Fruit fly (Drosophila melanogaster) whole organism, embryonic: Measurements from ENCODE around the gene CG1738.

Experiments
- Adf1 ChIP-seq: fragments of 200-800 bp; sonication (Bioruptor generic); IDR thresholded peaks from 2 replicates; pipeline ENCODE4 v1.3.6; 2022; ENCODE audit warnings: missing biosample characterization, missing genetic modification characterization
- Bdp1 ChIP-seq: fragments of 200-800 bp; sonication (Bioruptor generic); optimal IDR thresholded peaks from 3 replicates; lab custom pipeline; 2016; ENCODE audit warnings: missing biosample characterization, missing genetic modification characterization
- CG10267 ChIP-seq: fragments of 200-800 bp; sonication (Bioruptor generic); optimal IDR thresholded peaks from 2 replicates; lab custom pipeline; 2018; ENCODE audit warnings: missing biosample characterization, mild to moderate bottlenecking, missing genetic modification characterization, moderate library complexity
- CG13296 ChIP-seq: fragments of 200-800 bp; sonication (Bioruptor generic); optimal IDR thresholded peaks from 3 replicates; lab custom pipeline; 2018; ENCODE audit warnings: missing biosample characterization, mild to moderate bottlenecking, missing genetic modification characterization
- CG14014 ChIP-seq: fragments of 200-800 bp; sonication (Bioruptor generic); IDR thresholded peaks from 2 replicates; pipeline ENCODE4 v1.3.6; 2022; ENCODE audit warnings: missing biosample characterization, missing genetic modification characterization
- CG1603 ChIP-seq: fragments of 200-800 bp; sonication (Bioruptor generic); optimal IDR thresholded peaks from 2 replicates; lab custom pipeline; 2019; ENCODE audit warnings: missing biosample characterization, mild to moderate bottlenecking, missing genetic modification characterization, moderate library complexity
- CG18011 ChIP-seq: fragments of 200-800 bp; sonication (Bioruptor generic); optimal IDR thresholded peaks from 2 replicates; lab custom pipeline; 2017; ENCODE audit warnings: missing biosample characterization, missing genetic modification characterization, mild to moderate bottlenecking, moderate library complexity, missing genotype
- CG2202 ChIP-seq: fragments of 200-800 bp; sonication (Bioruptor generic); optimal IDR thresholded peaks from 2 replicates; lab custom pipeline; 2018; ENCODE audit warnings: missing biosample characterization, mild to moderate bottlenecking, missing genetic modification characterization
- CG2712 ChIP-seq: fragments of 200-800 bp; optimal IDR thresholded peaks from 3 replicates; lab custom pipeline; 2019; ENCODE audit warnings: missing biosample characterization, mild to moderate bottlenecking, missing genetic modification characterization, moderate library complexity
- CG2875 ChIP-seq: fragments of 200-800 bp; sonication (Bioruptor generic); optimal IDR thresholded peaks from 2 replicates; lab custom pipeline; 2017; ENCODE audit warnings: missing biosample characterization, mild to moderate bottlenecking, missing genetic modification characterization, missing genetic modification reagents
- CG31365 ChIP-seq: fragments of 200-800 bp; sonication (Bioruptor generic); optimal IDR thresholded peaks from 2 replicates; lab custom pipeline; 2018; ENCODE audit warnings: missing biosample characterization, mild to moderate bottlenecking, missing genetic modification characterization
- CG3281 ChIP-seq: fragments of 200-800 bp; sonication (Bioruptor generic); optimal IDR thresholded peaks from 3 replicates; lab custom pipeline; 2017; ENCODE audit warnings: missing biosample characterization, mild to moderate bottlenecking, missing genetic modification characterization
- CG4328 ChIP-seq: fragments of 200-800 bp; sonication (Bioruptor generic); optimal IDR thresholded peaks from 3 replicates; lab custom pipeline; 2017; ENCODE audit warnings: missing biosample characterization, missing genetic modification reagents, missing genetic modification characterization
- CG6654 ChIP-seq: fragments of 200-800 bp; sonication (Bioruptor generic); optimal IDR thresholded peaks from 2 replicates; lab custom pipeline; 2017; ENCODE audit warnings: missing biosample characterization, mild to moderate bottlenecking, missing genetic modification characterization
- CG7745 ChIP-seq: fragments of 200-800 bp; sonication (Bioruptor generic); optimal IDR thresholded peaks from 2 replicates; lab custom pipeline; 2018; ENCODE audit warnings: missing biosample characterization, mild to moderate bottlenecking, missing genetic modification characterization, moderate library complexity
- CG8359 ChIP-seq: fragments of 200-800 bp; sonication (Bioruptor generic); optimal IDR thresholded peaks from 2 replicates; lab custom pipeline; 2017; ENCODE audit warnings: missing biosample characterization, mild to moderate bottlenecking, missing genetic modification characterization, borderline replicate concordance
- CG8478 ChIP-seq: fragments of >200 bp; optimal IDR thresholded peaks from 2 replicates; lab custom pipeline; 2018
- Dfd ChIP-seq, 2 experiments: fragments of >200 bp; optimal IDR thresholded peaks; 2 replicates each; lab custom pipeline; 2017; ENCODE audit warnings: missing biosample characterization in 2 of 2, missing genetic modification characterization in 2 of 2
- Ets65A ChIP-seq: fragments of 200-800 bp; sonication (Bioruptor generic); peaks from one replicate; lab custom pipeline; 2016; ENCODE audit warnings: missing biosample characterization, missing genetic modification characterization
- Ets97D ChIP-seq: fragments of 200-800 bp; sonication (Bioruptor generic); optimal IDR thresholded peaks from 3 replicates; lab custom pipeline; 2016; ENCODE audit warnings: missing biosample characterization, missing genetic modification characterization
- Mrtf ChIP-seq: fragments of 200-800 bp; sonication (Bioruptor generic); IDR thresholded peaks from 3 replicates; pipeline ENCODE4 v1.3.6; 2022; ENCODE audit warnings: missing biosample characterization, missing genetic modification characterization
- Oaz ChIP-seq: fragments of 200-800 bp; sonication (Bioruptor generic); IDR thresholded peaks from 2 replicates; pipeline ENCODE4 v1.3.6; 2022; ENCODE audit warnings: missing biosample characterization, missing genetic modification characterization
- Sry-β ChIP-seq: fragments of 200-800 bp; sonication (Bioruptor generic); optimal IDR thresholded peaks from 2 replicates; lab custom pipeline; 2018; ENCODE audit warnings: missing biosample characterization, mild to moderate bottlenecking, missing genetic modification characterization, moderate library complexity
- abd-A ChIP-seq: fragments of 200-800 bp; sonication (Bioruptor generic); optimal IDR thresholded peaks from 3 replicates; lab custom pipeline; 2019; ENCODE audit warnings: missing biosample characterization, mild to moderate bottlenecking, missing genetic modification characterization, moderate library complexity
- amos ChIP-seq: fragments of 200-800 bp; sonication (Bioruptor generic); IDR thresholded peaks from 2 replicates; pipeline ENCODE4 v1.3.6; 2022; ENCODE audit warnings: missing biosample characterization, missing genetic modification characterization; ENCODE audit not compliant: partially characterized antibody
- aop ChIP-seq: fragments of 200-800 bp; sonication (Bioruptor generic); IDR thresholded peaks from 2 replicates; pipeline ENCODE4 v1.3.6; 2022; ENCODE audit warnings: missing biosample characterization, missing genetic modification characterization
- bigmax ChIP-seq: fragments of 200-800 bp; sonication (Bioruptor generic); optimal IDR thresholded peaks from 2 replicates; lab custom pipeline; 2018; ENCODE audit warnings: missing biosample characterization, mild to moderate bottlenecking, missing genetic modification characterization
- caup ChIP-seq: fragments of 200-800 bp; sonication (Bioruptor generic); optimal IDR thresholded peaks from 3 replicates; lab custom pipeline; 2017; ENCODE audit warnings: missing biosample characterization, mild to moderate bottlenecking, missing genetic modification characterization, moderate library complexity; ENCODE audit not compliant: severe bottlenecking
- chif ChIP-seq, 2 experiments: fragments of 200-800 bp; sonication (Bioruptor generic); optimal IDR thresholded peaks; 3 replicates each; lab custom pipeline; 2016; ENCODE audit warnings: missing biosample characterization in 2 of 2, missing genetic modification characterization in 2 of 2
- eyg ChIP-seq: fragments of 200-800 bp; sonication (Bioruptor generic); optimal IDR thresholded peaks from 3 replicates; lab custom pipeline; 2016; ENCODE audit warnings: missing biosample characterization, missing genetic modification characterization
- fu2 ChIP-seq: fragments of 200-800 bp; sonication (Bioruptor generic); optimal IDR thresholded peaks from 2 replicates; lab custom pipeline; 2016; ENCODE audit warnings: missing biosample characterization, missing genetic modification characterization
- gce ChIP-seq: fragments of 200-800 bp; sonication (Bioruptor generic); IDR thresholded peaks from 3 replicates; pipeline ENCODE4 v1.3.6; 2022; ENCODE audit warnings: missing biosample characterization, missing genetic modification characterization
- gsb-n ChIP-seq: fragments of 200-800 bp; sonication (Bioruptor generic); optimal IDR thresholded peaks from 3 replicates; lab custom pipeline; 2018; ENCODE audit warnings: missing biosample characterization, mild to moderate bottlenecking, missing genetic modification characterization
- gt ChIP-seq: fragments of 200-800 bp; sonication (Bioruptor generic); IDR thresholded peaks from 2 replicates; pipeline ENCODE4 v1.3.6; 2022; ENCODE audit warnings: missing biosample characterization, missing genetic modification characterization
- hb ChIP-seq: fragments of 200-800 bp; sonication (Bioruptor generic); IDR thresholded peaks from 3 replicates; pipeline ENCODE4 v1.3.6; 2022; ENCODE audit warnings: missing biosample characterization, missing genetic modification characterization; ENCODE audit not compliant: partially characterized antibody
- kah ChIP-seq: fragments of 200-800 bp; sonication (Bioruptor generic); optimal IDR thresholded peaks from 2 replicates; lab custom pipeline; 2018; ENCODE audit warnings: missing biosample characterization, mild to moderate bottlenecking, missing genetic modification characterization
- kay ChIP-seq: fragments of 200-800 bp; sonication (Bioruptor generic); optimal IDR thresholded peaks from 2 replicates; lab custom pipeline; 2016; ENCODE audit warnings: missing biosample characterization, missing genetic modification characterization
- klu ChIP-seq: fragments of 200-800 bp; sonication (Bioruptor generic); IDR thresholded peaks from 2 replicates; pipeline ENCODE4 v1.3.6; 2022; ENCODE audit warnings: missing biosample characterization, missing genetic modification characterization
- lilli ChIP-seq: fragments of 200-800 bp; sonication (Bioruptor generic); optimal IDR thresholded peaks from 3 replicates; lab custom pipeline; 2016; ENCODE audit warnings: missing biosample characterization, missing genetic modification characterization
- mirr ChIP-seq: fragments of 200-800 bp; sonication (Bioruptor generic); optimal IDR thresholded peaks from 3 replicates; lab custom pipeline; 2018; ENCODE audit warnings: missing biosample characterization, mild to moderate bottlenecking, missing genetic modification characterization
- nmo ChIP-seq: fragments of 200-800 bp; sonication (Bioruptor generic); optimal IDR thresholded peaks from 2 replicates; lab custom pipeline; 2018; ENCODE audit warnings: missing biosample characterization, mild to moderate bottlenecking, missing genetic modification characterization, moderate library complexity
- oc ChIP-seq: fragments of 200-800 bp; sonication (Bioruptor generic); optimal IDR thresholded peaks from 2 replicates; lab custom pipeline; 2018; ENCODE audit warnings: missing biosample characterization, mild to moderate bottlenecking, missing genetic modification characterization, moderate library complexity
- org-1 ChIP-seq: fragments of 200-800 bp; sonication (Bioruptor generic); optimal IDR thresholded peaks from 2 replicates; lab custom pipeline; 2017; ENCODE audit warnings: missing biosample characterization, missing genetic modification characterization
- repo ChIP-seq: fragments of 200-800 bp; sonication (Bioruptor generic); optimal IDR thresholded peaks from 2 replicates; lab custom pipeline; 2016; ENCODE audit warnings: missing biosample characterization, missing genetic modification characterization
- rib ChIP-seq: fragments of 200-800 bp; sonication (Bioruptor generic); IDR thresholded peaks from 2 replicates; pipeline ENCODE4 v1.3.6; 2022; ENCODE audit warnings: missing biosample characterization, missing genetic modification characterization
- schlank ChIP-seq: fragments of 200-800 bp; sonication (Bioruptor generic); optimal IDR thresholded peaks from 2 replicates; lab custom pipeline; 2018; ENCODE audit warnings: missing biosample characterization, mild to moderate bottlenecking, missing genetic modification characterization
- shn ChIP-seq: fragments of 200-800 bp; sonication (Bioruptor generic); optimal IDR thresholded peaks from 3 replicates; lab custom pipeline; 2016; ENCODE audit warnings: missing biosample characterization, missing genetic modification characterization
- slou ChIP-seq: fragments of 200-800 bp; sonication (Bioruptor generic); optimal IDR thresholded peaks from 3 replicates; lab custom pipeline; 2016; ENCODE audit warnings: missing biosample characterization, missing genetic modification characterization
- sqz ChIP-seq: fragments of 200-800 bp; sonication (Bioruptor generic); optimal IDR thresholded peaks from 3 replicates; lab custom pipeline; 2018; ENCODE audit warnings: missing biosample characterization, mild to moderate bottlenecking, missing genetic modification characterization
- vvl ChIP-seq: fragments of 200-800 bp; sonication (Bioruptor generic); IDR thresholded peaks from 2 replicates; pipeline ENCODE4 v1.3.6; 2022; ENCODE audit warnings: missing biosample characterization, missing genetic modification characterization

Gene CG1738

dm6 chrX:11350505-11351327 is 1.9 kb downstream of the CG1738 start, which contains the start of gene CG1737 (continued):
- TF ChIP-seq lilli (GFP tag; lab: Kevin White, UChicago) (no peak), Ets65A (GFP tag; lab: Kevin White, UChicago) (peak; percentile 1), aop (GFP tag; lab: Robert Waterston, UW) (no peak), sqz (GFP tag; lab: Kevin White, UChicago) (peak; percentile 86), CG3281 (GFP tag; lab: Kevin White, UChicago) (peak; percentile 17), CG13296 (GFP tag; lab: Kevin White, UChicago) (no peak), mirr (GFP tag; lab: Kevin White, UChicago) (no peak), repo (no peak), CG8359 (GFP tag; lab: Kevin White, UChicago) (no peak), CG18011 (no peak), eyg (no peak), org-1 (GFP tag; lab: Kevin White, UChicago) (no peak), CG6654 (GFP tag; lab: Kevin White, UChicago) (no peak), Adf1 (GFP tag; lab: Robert Waterston, UW) (no peak), klu (GFP tag; lab: Robert Waterston, UW) (no peak), fu2 (GFP tag; lab: Kevin White, UChicago) (no peak), kay (GFP tag; lab: Kevin White, UChicago) (no peak), CG2875 (GFP tag; lab: Kevin White, UChicago) (no peak), CG31365 (tag; lab: Kevin White, UChicago) (no peak), CG8478 (lab: Kevin White, UChicago) (no peak), Dfd (GFP tag; optimal IDR thresholded peaks at IDR 0.05; lab: Kevin White, UChicago) (no peak), bigmax (no peak), Oaz (GFP tag; lab: Robert Waterston, UW) (no peak), oc (tag; lab: Kevin White, UChicago) (no peak), kah (GFP tag; lab: Kevin White, UChicago) (no peak), Mrtf (GFP tag; lab: Robert Waterston, UW) (no peak), hb (no peak), gce (GFP tag; lab: Robert Waterston, UW) (no peak), CG2202 (tag; lab: Kevin White, UChicago) (no peak), abd-A (tag; lab: Kevin White, UChicago) (no peak), shn (GFP tag; lab: Kevin White, UChicago) (no peak), caup (no peak), Bdp1 (no peak), rib (GFP tag; lab: Robert Waterston, UW) (no peak), amos (GFP tag; lab: Robert Waterston, UW) (0 out of 2 replicates have a peak, but pooled peaks have one; percentile 8), nmo (GFP tag; lab: Kevin White, UChicago) (no peak), CG14014 (GFP tag; lab: Robert Waterston, UW) (no peak), CG10267 (peak; percentile 79), Sry-β (GFP tag; lab: Kevin White, UChicago) (no peak), CG4328 (GFP tag; lab: Kevin White, UChicago) (peak; percentile 6), CG1603 (peak; percentile 1), schlank (tag; lab: Kevin White, UChicago) (no peak), slou (GFP tag; lab: Kevin White, UChicago) (no peak), gt (no peak), CG7745 (tag; lab: Kevin White, UChicago) (no peak), vvl (GFP tag; lab: Robert Waterston, UW) (peak; percentile 10; the same call in 1 of the 2 replicates), chif (GFP tag; optimal IDR thresholded peaks at IDR 0.05; lab: Kevin White, UChicago) (peak in 1 of 2 experiments; percentile 9), gsb-n (no peak), Ets97D (GFP tag; lab: Kevin White, UChicago) (no peak), CG2712 (tag; lab: Kevin White, UChicago) (no peak)
